Worm (Caenorhabditis elegans) whole organism, late embryonic: ENCODE measurements around the gene kcnl-1.
A peak's percentile ranks its signal among the peaks of the same experiment; 100 is the strongest.

Source experiments
- K02D7.2 ChIP-seq: sonication (generic microtip); optimal IDR thresholded peaks from 2 replicates; lab custom pipeline; 2017; ENCODE audit warnings: mild to moderate bottlenecking, missing genetic modification characterization, missing compliant biosample characterization
- ceh-31 ChIP-seq: sonication (generic microtip); optimal IDR thresholded peaks from 2 replicates; lab custom pipeline; 2016; ENCODE audit warnings: missing genetic modification characterization, missing compliant biosample characterization
- fax-1 ChIP-seq: sonication (generic microtip); optimal IDR thresholded peaks from 2 replicates; lab custom pipeline; 2016; ENCODE audit warnings: missing genotype, missing genetic modification characterization, missing compliant biosample characterization
- fkh-10 ChIP-seq: fragments of 150-350 bp; optimal IDR thresholded peaks from 2 replicates; lab custom pipeline; 2014; ENCODE audit warnings: missing biosample characterization, missing genetic modification reagents, missing genetic modification characterization
- hlh-30 ChIP-seq: sonication (generic microtip); optimal IDR thresholded peaks from 2 replicates; lab custom pipeline; 2017; ENCODE audit warnings: antibody characterized with exemption, missing genetic modification characterization, missing compliant biosample characterization; ENCODE audit not compliant: insufficient read depth
- nhr-11 ChIP-seq: fragments of 150-350 bp; optimal IDR thresholded peaks from 2 replicates; lab custom pipeline; 2014; ENCODE audit warnings: missing biosample characterization, missing genetic modification characterization
- npax-4 ChIP-seq: sonication (generic microtip); optimal IDR thresholded peaks from 2 replicates; lab custom pipeline; 2016; ENCODE audit warnings: missing genetic modification characterization, missing compliant biosample characterization
- odd-2 ChIP-seq: sonication (generic microtip); optimal IDR thresholded peaks from 2 replicates; lab custom pipeline; 2017; ENCODE audit warnings: antibody characterized with exemption, mild to moderate bottlenecking, missing genetic modification characterization, missing compliant biosample characterization
- rnt-1 ChIP-seq: sonication (generic microtip); optimal IDR thresholded peaks from 2 replicates; lab custom pipeline; 2016; ENCODE audit warnings: missing genetic modification characterization, missing compliant biosample characterization
- syd-9 ChIP-seq: sonication (generic microtip); optimal IDR thresholded peaks from 2 replicates; lab custom pipeline; 2016; ENCODE audit warnings: mild to moderate bottlenecking, missing genetic modification characterization, moderate library complexity, missing compliant biosample characterization

DNA sequence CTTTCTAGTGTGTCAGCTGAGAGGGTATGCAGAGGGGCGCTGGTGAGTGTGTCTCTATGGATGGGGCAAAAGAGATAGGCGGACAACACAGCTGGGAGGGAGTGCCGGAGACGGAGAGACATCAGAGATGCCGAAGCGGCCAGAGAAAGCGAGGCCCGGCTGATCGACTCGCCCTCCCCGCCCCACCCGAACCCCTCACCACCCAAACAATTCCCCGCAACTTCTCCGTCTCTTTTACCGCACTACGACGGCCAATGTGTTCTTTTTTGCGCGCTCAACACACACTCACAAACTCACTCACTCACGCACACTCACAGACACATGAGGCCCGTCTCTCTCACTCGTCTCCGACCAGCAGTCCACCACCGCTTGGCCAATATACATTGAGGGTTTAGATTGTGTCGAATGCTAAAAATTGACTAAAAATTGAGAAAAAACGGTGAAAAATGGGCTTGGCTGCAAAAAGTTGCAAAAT lies 57.3 kb downstream of the kcnl-1 start, which contains the start of gene Y43F8C.3:
- TF ChIP-seq ceh-31 (tag; lab: Kevin White, UChicago) (peak; percentile 13), fkh-10 (GFP tag; lab: Kevin White, UChicago) (no peak), odd-2 (tag; lab: Kevin White, UChicago) (no peak), syd-9 (tag; lab: Kevin White, UChicago) (peak; percentile 12), fax-1 (tag; lab: Kevin White, UChicago) (no peak), hlh-30 (tag; lab: Kevin White, UChicago) (peak; percentile 46), npax-4 (tag; lab: Kevin White, UChicago) (no peak), nhr-11 (tag; lab: Kevin White, UChicago) (no peak), rnt-1 (no peak), K02D7.2 (tag; lab: Kevin White, UChicago) (no peak)
